Worm (Caenorhabditis elegans) whole organism, young adult: ENCODE data around the gene tba-7.

Experiments used
- C17E4.6 ChIP-seq: fragments of 200-800 bp; sonication (Bioruptor generic); IDR thresholded peaks from 2 replicates; pipeline ENCODE4 v1.3.6; 2022; ENCODE audit warnings: missing genetic modification reagents, missing genetic modification characterization, missing compliant biosample characterization
- F55B11.4 ChIP-seq: sonication (generic microtip); optimal IDR thresholded peaks from 2 replicates; lab custom pipeline; 2016; ENCODE audit warnings: missing compliant biosample characterization, missing genetic modification characterization, borderline replicate concordance; ENCODE audit not compliant: insufficient read depth
- T26A5.8 ChIP-seq: sonication (generic microtip); optimal IDR thresholded peaks from 2 replicates; lab custom pipeline; 2016; ENCODE audit warnings: missing genetic modification characterization, missing compliant biosample characterization
- ZK185.1 ChIP-seq: sonication (generic microtip); optimal IDR thresholded peaks from 2 replicates; lab custom pipeline; 2016; ENCODE audit warnings: mild to moderate bottlenecking, missing genetic modification characterization, missing compliant biosample characterization; ENCODE audit not compliant: poor library complexity, severe bottlenecking
- aptf-3 ChIP-seq: fragments of 200-800 bp; sonication (Bioruptor generic); IDR thresholded peaks from 2 replicates; pipeline ENCODE4 v1.3.6; 2022; ENCODE audit warnings: missing genetic modification characterization, missing compliant biosample characterization
- atf-7 ChIP-seq: sonication (generic microtip); optimal IDR thresholded peaks from 2 replicates; lab custom pipeline; 2017; ENCODE audit warnings: mild to moderate bottlenecking, missing genetic modification characterization, missing compliant biosample characterization
- bed-1 ChIP-seq: fragments of 200-800 bp; sonication (Bioruptor generic); IDR thresholded peaks from 2 replicates; pipeline ENCODE4 v1.3.6; 2022; ENCODE audit warnings: missing genetic modification reagents, missing genetic modification characterization, missing compliant biosample characterization
- bed-2 ChIP-seq: fragments of 200-800 bp; sonication (Bioruptor generic); IDR thresholded peaks from 2 replicates; pipeline ENCODE4 v1.3.6; 2022; ENCODE audit warnings: missing genetic modification reagents, missing genetic modification characterization, missing compliant biosample characterization
- ceh-58 ChIP-seq: fragments of 200-800 bp; sonication (Bioruptor generic); IDR thresholded peaks from 2 replicates; pipeline ENCODE4 v1.3.6; 2022; ENCODE audit warnings: missing genetic modification characterization, missing compliant biosample characterization
- chd-7 ChIP-seq: sonication (generic microtip); optimal IDR thresholded peaks from 2 replicates; lab custom pipeline; 2016; ENCODE audit warnings: mild to moderate bottlenecking, missing genetic modification characterization, moderate library complexity, missing compliant biosample characterization
- egl-44 ChIP-seq: fragments of 200-800 bp; sonication (Bioruptor generic); IDR thresholded peaks from 2 replicates; pipeline ENCODE4 v1.3.6; 2022; ENCODE audit warnings: missing genetic modification reagents, missing genetic modification characterization, missing compliant biosample characterization
- egrh-3 ChIP-seq: fragments of 200-800 bp; sonication (Bioruptor generic); IDR thresholded peaks from 2 replicates; pipeline ENCODE4 v1.3.6; 2022; ENCODE audit warnings: missing genetic modification reagents, missing genetic modification characterization, missing compliant biosample characterization
- hlh-12 ChIP-seq: sonication (generic microtip); optimal IDR thresholded peaks from 2 replicates; lab custom pipeline; 2016; ENCODE audit warnings: missing genetic modification characterization, missing compliant biosample characterization
- hlh-26 ChIP-seq: fragments of 200-800 bp; sonication (Bioruptor generic); conservative IDR thresholded peaks from 2 replicates; pipeline ENCODE4 v1.3.6; 2022; ENCODE audit warnings: missing genetic modification reagents, missing genetic modification characterization, missing compliant biosample characterization
- hsf-1 ChIP-seq: fragments of 200-800 bp; sonication (Bioruptor generic); IDR thresholded peaks from 2 replicates; pipeline ENCODE4 v1.3.6; 2022; ENCODE audit warnings: missing genetic modification reagents, missing genetic modification characterization, missing compliant biosample characterization
- lin-35 ChIP-seq, 3 experiments: fragments of 150-350 bp in 2 of 3; sonication (generic microtip) in 1 of 3; optimal IDR thresholded peaks; 2 replicates each; lab custom pipeline; 2014 to 2018; ENCODE audit warnings: missing biosample characterization in 3 of 3, missing genetic modification characterization in 3 of 3, missing genetic modification reagents in 3 of 3
- lin-54 ChIP-seq: fragments of 200-800 bp; sonication (Bioruptor generic); optimal IDR thresholded peaks from 2 replicates; lab custom pipeline; 2018; ENCODE audit warnings: mild to moderate bottlenecking, missing genetic modification characterization, missing compliant biosample characterization
- lir-1 ChIP-seq: fragments of 200-800 bp; sonication (Bioruptor generic); conservative IDR thresholded peaks from 2 replicates; pipeline ENCODE4 v1.3.6; 2022; ENCODE audit warnings: missing genetic modification reagents, missing genetic modification characterization, missing compliant biosample characterization
- madf-6 ChIP-seq: fragments of 200-800 bp; sonication (Bioruptor generic); IDR thresholded peaks from 2 replicates; pipeline ENCODE4 v1.3.6; 2022; ENCODE audit warnings: missing genetic modification reagents, missing genetic modification characterization, missing compliant biosample characterization
- mel-28 ChIP-seq: sonication (generic microtip); optimal IDR thresholded peaks from 2 replicates; lab custom pipeline; 2016; ENCODE audit warnings: borderline replicate concordance, mild to moderate bottlenecking, missing genetic modification characterization, missing compliant biosample characterization
- mes-4 ChIP-seq: sonication (generic microtip); optimal IDR thresholded peaks from 2 replicates; lab custom pipeline; 2016; ENCODE audit warnings: missing genotype, missing genetic modification characterization, missing compliant biosample characterization
- mxl-1 ChIP-seq: sonication (generic microtip); optimal IDR thresholded peaks from 2 replicates; lab custom pipeline; 2016; ENCODE audit warnings: missing genetic modification characterization, missing compliant biosample characterization
- nhr-179 ChIP-seq: sonication (generic microtip); optimal IDR thresholded peaks from 2 replicates; lab custom pipeline; 2016; ENCODE audit warnings: mild to moderate bottlenecking, missing genetic modification characterization, missing compliant biosample characterization
- pbrm-1 ChIP-seq: fragments of 200-800 bp; sonication (Bioruptor generic); IDR thresholded peaks from 2 replicates; pipeline ENCODE4 v1.3.6; 2022; ENCODE audit warnings: missing genetic modification reagents, missing genetic modification characterization, missing compliant biosample characterization
- rpc-1 ChIP-seq, 2 experiments: fragments of 150-350 bp in 1 of 2; sonication (generic microtip) in 1 of 2; optimal IDR thresholded peaks; 2 replicates each; lab custom pipeline; 2014 to 2018; ENCODE audit warnings: missing biosample characterization in 1 of 2, missing genetic modification characterization in 1 of 2, missing genetic modification reagents in 1 of 2, missing genotype in 1 of 2
- snpc-3.4 ChIP-seq: sonication (generic microtip); optimal IDR thresholded peaks from 2 replicates; lab custom pipeline; 2017; ENCODE audit warnings: missing genetic modification characterization, mild to moderate bottlenecking, missing compliant biosample characterization, antibody characterized with exemption, moderate library complexity, missing genotype, missing genetic modification reagents
- sptf-2 ChIP-seq: fragments of 200-800 bp; sonication (Bioruptor generic); optimal IDR thresholded peaks from 2 replicates; lab custom pipeline; 2018; ENCODE audit warnings: mild to moderate bottlenecking, missing genetic modification characterization, missing compliant biosample characterization
- tbp1 ChIP-seq: fragments of 200-800 bp; sonication (Bioruptor generic); optimal IDR thresholded peaks from 2 replicates; lab custom pipeline; 2018; ENCODE audit warnings: mild to moderate bottlenecking, missing genetic modification characterization, missing compliant biosample characterization
- zfh-2 ChIP-seq: fragments of 200-800 bp; sonication (Bioruptor generic); conservative IDR thresholded peaks from 2 replicates; pipeline ENCODE4 v1.3.6; 2022; ENCODE audit warnings: missing genetic modification reagents, missing genetic modification characterization, missing compliant biosample characterization
- zim-3 ChIP-seq: sonication (generic microtip); optimal IDR thresholded peaks from 2 replicates; lab custom pipeline; 2017; ENCODE audit warnings: mild to moderate bottlenecking, missing genetic modification characterization, moderate library complexity, missing compliant biosample characterization

Gene tba-7

ce11 chrIII:11393162-11393561, 21.6 kb upstream of the tba-7 start, which contains the start of gene nlp-21:
Gene nlp-21 (minus strand): TSS chrIII:11393262.
- TF ChIP-seq hsf-1 (GFP tag; lab: Robert Waterston, UW): no peak
- no peak for TF ChIP-seq hlh-26 (GFP tag; lab: Robert Waterston, UW)
- no peak for TF ChIP-seq nhr-179
- TF ChIP-seq atf-7 (tag; lab: Kevin White, UChicago): no peak

- TF ChIP-seq ceh-58 (GFP tag; lab: Robert Waterston, UW) (no peak), T26A5.8 (no peak), C17E4.6 (no peak), lin-35 (GFP tag; optimal IDR thresholded peaks at IDR 0.05; lab: Kevin White, UChicago) (no peak), aptf-3 (GFP tag; lab: Robert Waterston, UW) (no peak), sptf-2 (no peak), mxl-1 (tag; lab: Kevin White, UChicago) (no peak), rpc-1 (optimal IDR thresholded peaks at IDR 0.05; lab: Kevin White, UChicago) (no peak), rpc-1 (tag; optimal IDR thresholded peaks at IDR 0.05; lab: Kevin White, UChicago) (no peak), ZK185.1 (tag; lab: Kevin White, UChicago) (no peak), F55B11.4 (no peak), zim-3 (tag; lab: Kevin White, UChicago) (no peak), bed-2 (GFP tag; lab: Robert Waterston, UW) (no peak), mes-4 (no peak)
These were observed 21.2 kb upstream of the tba-7 start for ce11 chrIII:11392740-11393139.

ce11 chrIII:11391601-11392520, 20.3 kb upstream of the tba-7 start:
- TF ChIP-seq hlh-26 (GFP tag; lab: Robert Waterston, UW) (no peak), madf-6 (GFP tag; lab: Robert Waterston, UW) (0 out of 2 replicates have a peak, but pooled peaks have one; percentile 10), egl-44 (GFP tag; lab: Robert Waterston, UW) (0 out of 2 replicates have a peak, but pooled peaks have one; percentile 29), hlh-12 (tag; lab: Kevin White, UChicago) (no peak)

ce11 chrIII:11390832-11391231, 19.2 kb upstream of the tba-7 start:
- TF ChIP-seq snpc-3.4 (tag; lab: Kevin White, UChicago) (no peak), lin-54 (GFP tag; lab: Kevin White, UChicago) (no peak), tbp1 (GFP tag; lab: Kevin White, UChicago) (no peak), lir-1 (GFP tag; lab: Robert Waterston, UW) (no peak)
- TF ChIP-seq, all 124 proteins: peak for 0

- TF ChIP-seq chd-7 (tag; lab: Kevin White, UChicago): peak; percentile 41
- TF ChIP-seq zfh-2: peak; percentile 95
- 0 out of 2 replicates have a peak, but pooled peaks have one; percentile 18 for TF ChIP-seq bed-1 (GFP tag; lab: Robert Waterston, UW)
- no peak for TF ChIP-seq pbrm-1
- peak; percentile 64 for TF ChIP-seq egrh-3 (GFP tag; lab: Robert Waterston, UW)
- no peak for TF ChIP-seq mel-28 (tag; lab: Kevin White, UChicago)
These were observed 17.8 kb upstream of the tba-7 start for ce11 chrIII:11389384-11389783.
